Fruit fly (Drosophila melanogaster): Measurements from ENCODE around the gene brat.

The brat gene

DNA sequence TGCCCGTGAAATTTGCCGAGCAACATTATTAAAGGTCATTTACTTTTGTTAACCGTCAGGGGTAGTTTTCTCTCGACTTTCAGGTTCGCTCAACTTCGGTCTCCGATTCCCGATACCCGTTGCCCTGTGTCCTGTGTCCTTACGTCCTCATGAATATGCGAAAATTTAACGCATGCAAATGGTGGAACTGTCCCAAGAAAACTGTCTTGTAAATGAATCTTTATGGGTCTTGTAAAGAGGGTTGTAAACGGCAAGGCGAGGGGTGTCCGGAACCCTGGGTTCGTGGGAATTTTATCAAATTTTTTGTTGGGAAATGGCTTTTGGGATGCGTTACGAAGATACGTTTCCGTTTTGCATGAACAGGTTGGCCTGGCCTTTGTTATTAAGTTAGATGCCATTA lies 6.1 kb downstream of the brat start:
- TF ChIP-seq CG12605 (GFP tag; IDR thresholded peaks at IDR 0.05) (no peak), CG14655 (GFP tag; optimal IDR thresholded peaks at IDR 0.05) (no peak), CG13204 (GFP tag; optimal IDR thresholded peaks at IDR 0.05) (no peak), CG8301 (tag; optimal IDR thresholded peaks at IDR 0.05) (no peak), CG34367 (tag; optimal IDR thresholded peaks at IDR 0.05) (no peak), EcR (GFP tag; optimal IDR thresholded peaks at IDR 0.05) (peak; percentile 23), CG10348 (GFP tag; IDR thresholded peaks at IDR 0.05) (no peak), D1 (tag; optimal IDR thresholded peaks at IDR 0.05) (no peak)

- TF ChIP-seq Pif1B (GFP tag; optimal IDR thresholded peaks at IDR 0.05) (no peak), CG10348 (GFP tag; IDR thresholded peaks at IDR 0.05) (no peak), CG4496 (GFP tag; IDR thresholded peaks at IDR 0.05) (no peak), EcR (GFP tag; optimal IDR thresholded peaks at IDR 0.05) (no peak), CG32121 (GFP tag; IDR thresholded peaks at IDR 0.05) (no peak), CG34367 (tag; optimal IDR thresholded peaks at IDR 0.05) (no peak), CG14655 (GFP tag; optimal IDR thresholded peaks at IDR 0.05) (peak; percentile 25), CG13204 (GFP tag; optimal IDR thresholded peaks at IDR 0.05) (no peak), CG12605 (GFP tag; IDR thresholded peaks at IDR 0.05) (no peak), Pif1A (GFP tag; optimal IDR thresholded peaks at IDR 0.05) (peak; percentile 6), CG17806 (tag; optimal IDR thresholded peaks at IDR 0.05) (peak; percentile 49), CG8301 (tag; optimal IDR thresholded peaks at IDR 0.05) (no peak), CG9948 (tag; optimal IDR thresholded peaks at IDR 0.05) (peak; percentile 10), D1 (tag; optimal IDR thresholded peaks at IDR 0.05) (no peak), gl (tag; optimal IDR thresholded peaks at IDR 0.05) (peak; percentile 16), Ets98B (GFP tag; IDR thresholded peaks at IDR 0.05) (no peak), fd96Ca (GFP tag; IDR thresholded peaks at IDR 0.05) (no peak), rn (GFP tag; IDR thresholded peaks at IDR 0.05) (no peak), CG8159 (tag; optimal IDR thresholded peaks at IDR 0.05) (peak; percentile 57), Snoo (tag; optimal IDR thresholded peaks at IDR 0.05) (no peak)
Measured at dm6 chr2L:19140257-19140983, 6.8 kb downstream of the brat start.

DNA sequence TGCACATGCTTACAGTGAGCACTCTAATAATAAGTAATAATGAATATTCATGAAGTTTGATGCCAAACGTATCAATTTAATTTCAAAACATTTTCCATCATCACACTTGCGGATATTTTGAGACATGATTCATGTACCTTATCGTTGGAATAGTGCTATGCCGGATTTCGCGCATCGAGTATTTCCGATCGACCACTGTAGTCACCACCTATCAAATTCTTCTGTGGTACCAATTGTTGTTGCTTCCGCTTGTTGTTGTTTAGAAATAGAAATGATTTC lies 7.3 kb downstream of the brat start:
- TF ChIP-seq Snoo (tag; optimal IDR thresholded peaks at IDR 0.05): no peak
- peak; percentile 17 for TF ChIP-seq CG8159 (tag; optimal IDR thresholded peaks at IDR 0.05)
- no peak for TF ChIP-seq gl (tag; optimal IDR thresholded peaks at IDR 0.05)
- peak; percentile 5 for TF ChIP-seq CG15710 (tag; optimal IDR thresholded peaks at IDR 0.05)
- no peak for TF ChIP-seq CG12605 (GFP tag; IDR thresholded peaks at IDR 0.05)
- TF ChIP-seq Pif1A (GFP tag; optimal IDR thresholded peaks at IDR 0.05): peak; percentile 49
- peak; percentile 29; the same call in 1 of the 2 replicates for TF ChIP-seq CG32121 (GFP tag; IDR thresholded peaks at IDR 0.05)
- TF ChIP-seq CG17806 (tag; optimal IDR thresholded peaks at IDR 0.05): peak; percentile 25
- no peak for TF ChIP-seq rn (GFP tag; IDR thresholded peaks at IDR 0.05)
- TF ChIP-seq CG8301 (tag; optimal IDR thresholded peaks at IDR 0.05): peak; percentile 61
- peak; percentile 72 for TF ChIP-seq fd96Ca (GFP tag; IDR thresholded peaks at IDR 0.05)
- TF ChIP-seq EcR (GFP tag; optimal IDR thresholded peaks at IDR 0.05): no peak
- TF ChIP-seq CG4496 (GFP tag; IDR thresholded peaks at IDR 0.05): no peak; the same call in 2 of the 3 replicates
- peak; percentile 17 for TF ChIP-seq Pif1B (GFP tag; optimal IDR thresholded peaks at IDR 0.05)
- TF ChIP-seq CG13204 (GFP tag; optimal IDR thresholded peaks at IDR 0.05): no peak
- no peak for TF ChIP-seq Ets98B (GFP tag; IDR thresholded peaks at IDR 0.05)
- TF ChIP-seq CG14655 (GFP tag; optimal IDR thresholded peaks at IDR 0.05): peak; percentile 48
- no peak for TF ChIP-seq CG9948 (tag; optimal IDR thresholded peaks at IDR 0.05)
- no peak for TF ChIP-seq D1 (tag; optimal IDR thresholded peaks at IDR 0.05)
- peak; percentile 13 for TF ChIP-seq CG34367 (tag; optimal IDR thresholded peaks at IDR 0.05)
- no peak for TF ChIP-seq CG10348 (GFP tag; IDR thresholded peaks at IDR 0.05)

- TF ChIP-seq Snoo (tag; optimal IDR thresholded peaks at IDR 0.05) (peak; percentile 88), CG4496 (GFP tag; IDR thresholded peaks at IDR 0.05) (peak; percentile 85), CG15710 (tag; optimal IDR thresholded peaks at IDR 0.05) (peak; percentile 56), fd96Ca (GFP tag; IDR thresholded peaks at IDR 0.05) (peak; percentile 70; the same call in 2 of the 3 replicates), CG8159 (tag; optimal IDR thresholded peaks at IDR 0.05) (peak; percentile 80), gl (tag; optimal IDR thresholded peaks at IDR 0.05) (peak; percentile 28), CG17806 (tag; optimal IDR thresholded peaks at IDR 0.05) (peak; percentile 81), CG32121 (GFP tag; IDR thresholded peaks at IDR 0.05) (peak; percentile 77), CG9948 (tag; optimal IDR thresholded peaks at IDR 0.05) (peak; percentile 86), CG34367 (tag; optimal IDR thresholded peaks at IDR 0.05) (peak; percentile 72), D1 (tag; optimal IDR thresholded peaks at IDR 0.05) (peak; percentile 36), Ets98B (GFP tag; IDR thresholded peaks at IDR 0.05) (no peak), CG10348 (GFP tag; IDR thresholded peaks at IDR 0.05) (no peak), CG14655 (GFP tag; optimal IDR thresholded peaks at IDR 0.05) (peak; percentile 97), EcR (GFP tag; optimal IDR thresholded peaks at IDR 0.05) (no peak), rn (GFP tag; IDR thresholded peaks at IDR 0.05) (peak; percentile 56), CG8301 (tag; optimal IDR thresholded peaks at IDR 0.05) (peak; percentile 96), Pif1A (GFP tag; optimal IDR thresholded peaks at IDR 0.05) (peak; percentile 84), Pif1B (GFP tag; optimal IDR thresholded peaks at IDR 0.05) (peak; percentile 75), CG13204 (GFP tag; optimal IDR thresholded peaks at IDR 0.05) (no peak), CG12605 (GFP tag; IDR thresholded peaks at IDR 0.05) (0 out of 2 replicates have a peak, but pooled peaks have one; percentile 17)
Measured at dm6 chr2L:19141435-19142126, 8.0 kb downstream of the brat start.

DNA sequence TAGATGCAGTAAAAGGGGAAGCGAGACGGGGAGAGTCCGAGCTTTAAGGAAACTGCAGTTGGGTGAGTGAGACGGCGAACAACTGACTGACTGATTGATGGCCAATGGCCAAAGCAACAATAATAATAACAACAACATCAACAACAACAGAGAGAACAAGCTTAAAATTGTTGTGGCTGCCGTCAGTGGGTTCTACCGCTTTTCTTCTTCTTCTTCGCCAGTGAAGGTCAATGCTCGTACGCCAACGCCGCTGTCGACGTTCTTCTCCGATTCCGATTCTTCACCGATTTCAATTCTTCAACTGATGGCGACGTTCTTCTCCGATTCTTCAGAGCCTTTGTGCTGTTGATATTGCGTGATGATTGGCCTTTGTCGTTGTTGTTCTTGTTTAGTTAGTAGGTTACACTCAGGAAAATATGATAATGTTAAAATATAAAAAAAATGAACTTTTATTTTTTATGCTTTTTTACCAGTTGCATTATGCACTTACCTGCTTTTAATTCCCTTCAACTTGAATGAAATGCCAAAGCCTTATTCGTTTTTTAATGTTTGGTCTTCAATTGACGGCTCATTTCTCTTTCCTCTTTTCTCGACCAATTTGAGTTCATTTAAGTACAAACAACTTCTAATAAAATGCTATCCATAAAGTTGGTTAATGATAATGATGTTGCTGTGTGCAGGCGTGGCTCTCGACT lies 8.7 kb downstream of the brat start:
- TF ChIP-seq CG8301 (tag; optimal IDR thresholded peaks at IDR 0.05): peak; percentile 77
- peak; percentile 7 for TF ChIP-seq Pif1B (GFP tag; optimal IDR thresholded peaks at IDR 0.05)
- TF ChIP-seq CG34367 (tag; optimal IDR thresholded peaks at IDR 0.05): peak; percentile 51
- peak; percentile 74 for TF ChIP-seq CG4496 (GFP tag; IDR thresholded peaks at IDR 0.05)
- TF ChIP-seq CG14655 (GFP tag; optimal IDR thresholded peaks at IDR 0.05): peak; percentile 84
- TF ChIP-seq CG10348 (GFP tag; IDR thresholded peaks at IDR 0.05): no peak
- TF ChIP-seq rn (GFP tag; IDR thresholded peaks at IDR 0.05): no peak
- TF ChIP-seq CG13204 (GFP tag; optimal IDR thresholded peaks at IDR 0.05): no peak
- peak; percentile 97 for TF ChIP-seq EcR (GFP tag; optimal IDR thresholded peaks at IDR 0.05)
- TF ChIP-seq gl (tag; optimal IDR thresholded peaks at IDR 0.05): no peak
- peak; percentile 28 for TF ChIP-seq Snoo (tag; optimal IDR thresholded peaks at IDR 0.05)
- peak; percentile 81 for TF ChIP-seq CG17806 (tag; optimal IDR thresholded peaks at IDR 0.05)
- TF ChIP-seq CG9948 (tag; optimal IDR thresholded peaks at IDR 0.05): peak; percentile 73
- peak; percentile 63 for TF ChIP-seq CG15710 (tag; optimal IDR thresholded peaks at IDR 0.05)
- peak; percentile 35 for TF ChIP-seq D1 (tag; optimal IDR thresholded peaks at IDR 0.05)
- TF ChIP-seq Pif1A (GFP tag; optimal IDR thresholded peaks at IDR 0.05): peak; percentile 62
- 0 out of 2 replicates have a peak, but pooled peaks have one; percentile 4 for TF ChIP-seq Ets98B (GFP tag; IDR thresholded peaks at IDR 0.05)
- TF ChIP-seq fd96Ca (GFP tag; IDR thresholded peaks at IDR 0.05): 0 out of 3 replicates have a peak, but pooled peaks have one; percentile 7
- TF ChIP-seq CG8159 (tag; optimal IDR thresholded peaks at IDR 0.05): peak; percentile 72

Measured in whole organism, pupa.